Worm (Caenorhabditis elegans) whole organism, L2 larva: ENCODE measurements around the gene T28A8.6.

Experiments used
- C34F6.9 ChIP-seq: fragments of 150-350 bp; optimal IDR thresholded peaks from 2 replicates; lab custom pipeline; 2014; ENCODE audit warnings: missing biosample characterization, missing genetic modification characterization
- F13H6.1 ChIP-seq: sonication (generic microtip); optimal IDR thresholded peaks from 2 replicates; lab custom pipeline; 2016; ENCODE audit warnings: missing genetic modification characterization, missing compliant biosample characterization
- R02D3.7 ChIP-seq: fragments of 150-350 bp; optimal IDR thresholded peaks from 2 replicates; lab custom pipeline; 2014; ENCODE audit warnings: missing biosample characterization, missing genetic modification characterization
- Y55F3AM.14 ChIP-seq: fragments of 200-800 bp; sonication (Bioruptor generic); optimal IDR thresholded peaks from 2 replicates; lab custom pipeline; 2018; ENCODE audit warnings: mild to moderate bottlenecking, missing genetic modification characterization, missing compliant biosample characterization
- alr-1 ChIP-seq: fragments of 150-350 bp; optimal IDR thresholded peaks from 2 replicates; lab custom pipeline; 2014; ENCODE audit warnings: missing biosample characterization, missing genetic modification characterization
- aly-2 ChIP-seq: fragments of 150-350 bp; optimal IDR thresholded peaks from 2 replicates; lab custom pipeline; 2014; ENCODE audit warnings: missing biosample characterization, missing genetic modification characterization
- ama-1 ChIP-seq: fragments of 150-350 bp; optimal IDR thresholded peaks from 2 replicates; lab custom pipeline; 2018; ENCODE audit warnings: inconsistent platforms
- blmp-1 ChIP-seq: sonication (generic microtip); optimal IDR thresholded peaks from 2 replicates; lab custom pipeline; 2017; ENCODE audit warnings: missing genetic modification characterization, mild to moderate bottlenecking, missing compliant biosample characterization, antibody characterized with exemption, moderate library complexity; ENCODE audit not compliant: insufficient read depth
- ceh-16 ChIP-seq: fragments of 150-350 bp; optimal IDR thresholded peaks from 2 replicates; lab custom pipeline; 2014; ENCODE audit warnings: missing biosample characterization, missing genetic modification characterization
- ceh-82 ChIP-seq: fragments of 150-350 bp; optimal IDR thresholded peaks from 2 replicates; lab custom pipeline; 2014; ENCODE audit warnings: missing biosample characterization, missing genetic modification characterization
- crh-2 ChIP-seq: sonication (generic microtip); optimal IDR thresholded peaks from 2 replicates; lab custom pipeline; 2017; ENCODE audit warnings: missing biosample characterization, missing genetic modification characterization
- egl-27 ChIP-seq: sonication (generic microtip); optimal IDR thresholded peaks from 3 replicates; lab custom pipeline; 2017; ENCODE audit warnings: missing biosample characterization, missing genetic modification reagents, missing genetic modification characterization
- elt-1 ChIP-seq: fragments of 150-350 bp; optimal IDR thresholded peaks from 2 replicates; lab custom pipeline; 2014; ENCODE audit warnings: missing biosample characterization, missing genetic modification characterization
- gmeb-1 ChIP-seq: fragments of 150-350 bp; optimal IDR thresholded peaks from 2 replicates; lab custom pipeline; 2014; ENCODE audit warnings: missing biosample characterization, missing genetic modification characterization
- lin-11 ChIP-seq: fragments of 150-350 bp; sonication (generic microtip); optimal IDR thresholded peaks from 2 replicates; lab custom pipeline; 2014; ENCODE audit warnings: missing biosample characterization, missing genetic modification characterization, inconsistent platforms, mixed read lengths
- lin-13 ChIP-seq: fragments of 150-350 bp; optimal IDR thresholded peaks from 2 replicates; lab custom pipeline; 2014; ENCODE audit warnings: missing biosample characterization, missing genetic modification reagents, missing genetic modification characterization
- lin-39 ChIP-seq: fragments of 150-350 bp; optimal IDR thresholded peaks from 2 replicates; lab custom pipeline; 2014; ENCODE audit warnings: missing biosample characterization, missing genetic modification reagents, missing genetic modification characterization
- lsy-2 ChIP-seq, 2 experiments: fragments of 150-350 bp in 1 of 2; sonication (generic microtip) in 1 of 2; optimal IDR thresholded peaks; 2 replicates each; lab custom pipeline; 2014 to 2017; ENCODE audit warnings: missing biosample characterization in 2 of 2, missing genetic modification characterization in 2 of 2
- mab-5 ChIP-seq: fragments of 150-350 bp; optimal IDR thresholded peaks from 2 replicates; lab custom pipeline; 2014; ENCODE audit warnings: missing biosample characterization, missing genetic modification characterization
- mdl-1 ChIP-seq, 2 experiments: fragments of 150-350 bp in 1 of 2; sonication (generic microtip) in 1 of 2; optimal IDR thresholded peaks; 2 replicates each; lab custom pipeline; 2017; ENCODE audit warnings: missing biosample characterization in 2 of 2, missing genetic modification characterization in 2 of 2
- nhr-12 ChIP-seq: fragments of 150-350 bp; optimal IDR thresholded peaks from 2 replicates; lab custom pipeline; 2014; ENCODE audit warnings: missing biosample characterization, missing genetic modification characterization
- nhr-129 ChIP-seq: fragments of 150-350 bp; optimal IDR thresholded peaks from 2 replicates; lab custom pipeline; 2014; ENCODE audit warnings: missing biosample characterization, missing genetic modification characterization
- nhr-21 ChIP-seq: fragments of 150-350 bp; optimal IDR thresholded peaks from 2 replicates; lab custom pipeline; 2014; ENCODE audit warnings: missing biosample characterization, missing genetic modification characterization
- nhr-23 ChIP-seq: fragments of 150-350 bp; optimal IDR thresholded peaks from 2 replicates; lab custom pipeline; 2014; ENCODE audit warnings: missing biosample characterization, missing genetic modification reagents, missing genetic modification characterization
- nhr-237 ChIP-seq: fragments of 150-350 bp; optimal IDR thresholded peaks from 2 replicates; lab custom pipeline; 2014; ENCODE audit warnings: missing biosample characterization, missing genetic modification characterization
- nhr-25 ChIP-seq: fragments of 150-350 bp; sonication (generic microtip); optimal IDR thresholded peaks from 3 replicates; lab custom pipeline; 2014; ENCODE audit warnings: missing biosample characterization, missing genetic modification characterization
- nhr-6 ChIP-seq: fragments of 150-350 bp; optimal IDR thresholded peaks from 2 replicates; lab custom pipeline; 2014; ENCODE audit warnings: missing biosample characterization, missing genetic modification characterization
- nhr-77 ChIP-seq: fragments of 150-350 bp; optimal IDR thresholded peaks from 2 replicates; lab custom pipeline; 2014; ENCODE audit warnings: missing biosample characterization, missing genetic modification characterization
- peb-1 ChIP-seq: fragments of 150-350 bp; optimal IDR thresholded peaks from 2 replicates; lab custom pipeline; 2014; ENCODE audit warnings: missing biosample characterization, missing genetic modification characterization
- skn-1 ChIP-seq: sonication (generic microtip); optimal IDR thresholded peaks from 2 replicates; lab custom pipeline; 2017; ENCODE audit warnings: missing biosample characterization, missing genetic modification characterization
- sma-3 ChIP-seq: sonication (generic microtip); optimal IDR thresholded peaks from 2 replicates; lab custom pipeline; 2016; ENCODE audit warnings: missing genetic modification reagents, missing genetic modification characterization, missing compliant biosample characterization
- unc-39 ChIP-seq: fragments of 150-350 bp; optimal IDR thresholded peaks from 2 replicates; lab custom pipeline; 2014; ENCODE audit warnings: missing biosample characterization, missing genetic modification characterization
- unc-55 ChIP-seq: fragments of 150-350 bp; sonication (generic microtip); optimal IDR thresholded peaks from 3 replicates; lab custom pipeline; 2014; ENCODE audit warnings: missing biosample characterization, missing genetic modification reagents, missing genetic modification characterization
- unc-62 ChIP-seq: fragments of 150-350 bp; optimal IDR thresholded peaks from 2 replicates; lab custom pipeline; 2014; ENCODE audit warnings: missing biosample characterization, missing genetic modification reagents, missing genetic modification characterization
- zag-1 ChIP-seq: fragments of 150-350 bp; optimal IDR thresholded peaks from 2 replicates; lab custom pipeline; 2014; ENCODE audit warnings: missing biosample characterization, missing genetic modification characterization
- ztf-1 ChIP-seq: fragments of 200-800 bp; sonication (Bioruptor generic); conservative IDR thresholded peaks from 2 replicates; pipeline ENCODE4 v1.3.6; 2022; ENCODE audit warnings: missing genetic modification characterization, missing compliant biosample characterization
- ztf-11 ChIP-seq: sonication (generic microtip); optimal IDR thresholded peaks from 2 replicates; lab custom pipeline; 2017; ENCODE audit warnings: missing biosample characterization, missing genetic modification characterization

T28A8.6 gene

DNA sequence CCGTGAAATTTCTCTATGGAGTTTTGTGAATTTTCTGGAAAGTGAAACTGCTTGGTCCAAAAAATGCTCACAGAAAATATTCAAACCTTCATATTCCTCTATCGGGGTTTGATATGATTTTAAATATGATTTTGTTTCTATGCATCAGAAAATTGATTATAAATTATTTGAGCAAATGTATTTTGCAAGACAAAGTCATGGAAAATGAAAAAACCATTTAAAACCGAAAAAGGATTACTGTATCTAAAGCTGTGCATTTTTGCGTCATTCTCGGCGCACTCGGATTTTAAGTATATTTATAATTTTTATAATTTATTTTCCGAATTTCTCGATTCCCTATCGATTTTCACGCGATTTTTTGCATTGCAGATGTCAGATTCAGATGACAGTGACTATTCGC, 27.5 kb upstream of the T28A8.6 start, which contains the start of gene pssy-2:
TSS of gene pssy-2 (plus strand) at position 301 of the 400 bp plus-strand sequence.
- TF ChIP-seq R02D3.7 (no peak), unc-62 (GFP tag; lab: Kevin White, UChicago) (no peak), ama-1 (no peak), mab-5 (no peak), blmp-1 (tag; lab: Kevin White, UChicago) (no peak)

DNA sequence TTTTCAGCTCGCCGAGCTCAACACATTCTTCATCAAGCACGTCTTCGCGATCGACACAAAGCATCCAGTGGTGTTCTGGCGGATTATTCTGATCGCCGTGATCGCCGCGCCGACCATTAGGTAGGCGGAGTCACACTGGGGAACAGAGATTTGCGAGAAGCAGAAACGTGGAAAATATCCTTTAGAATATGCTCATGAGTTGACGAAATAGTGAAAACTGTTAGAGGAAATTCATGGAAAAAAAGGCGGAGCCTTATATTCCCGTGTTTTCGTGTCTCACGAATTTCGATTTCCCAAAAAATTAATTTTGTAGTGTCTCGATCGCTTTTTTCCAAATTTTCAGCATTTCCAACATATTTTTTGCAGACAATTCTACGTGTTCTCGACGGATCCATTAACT, 24.5 kb upstream of the T28A8.6 start:
- TF ChIP-seq lin-39 (tag; lab: Kevin White, UChicago) (no peak), ztf-1 (GFP tag; lab: Robert Waterston, UW) (no peak), ceh-16 (tag; lab: Kevin White, UChicago) (no peak), mdl-1 (tag; optimal IDR thresholded peaks at IDR 0.05; lab: Kevin White, UChicago) (no peak)

DNA sequence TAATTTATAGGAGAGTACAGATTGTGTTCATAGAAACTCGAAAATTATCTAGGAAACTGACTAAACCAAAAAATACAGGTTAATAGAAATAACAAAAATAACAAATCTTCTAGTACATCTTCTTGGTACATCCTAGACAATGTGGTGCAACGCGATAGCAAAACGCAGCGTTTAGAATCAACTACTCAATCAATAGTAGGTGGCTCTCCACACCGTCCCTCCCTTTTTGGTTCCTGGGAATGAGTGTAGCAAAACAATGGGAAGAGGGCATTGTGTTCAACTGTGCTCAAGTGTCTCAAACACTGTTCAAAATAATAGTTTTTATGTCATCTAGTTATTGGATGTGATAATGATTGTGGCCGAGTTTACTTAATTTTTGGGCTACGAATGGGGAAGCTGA, 22.3 kb upstream of the T28A8.6 start, which contains the start of gene T27E9.6:
TSS of gene T27E9.6 (minus strand) at position 101 of the 400 bp plus-strand sequence.
- no peak for TF ChIP-seq ztf-11 (tag; lab: Kevin White, UChicago)
- TF ChIP-seq crh-2 (tag; lab: Kevin White, UChicago) = no peak
- TF ChIP-seq aly-2 (tag; lab: Kevin White, UChicago) = no peak
- TF ChIP-seq C34F6.9 (tag; lab: Kevin White, UChicago) = no peak
- no peak for TF ChIP-seq nhr-237 (tag; lab: Kevin White, UChicago)
- no peak for TF ChIP-seq lin-39 (tag; lab: Kevin White, UChicago)
- no peak for TF ChIP-seq zag-1 (tag; lab: Kevin White, UChicago)
- TF ChIP-seq lsy-2 (tag; optimal IDR thresholded peaks at IDR 0.05; lab: Kevin White, UChicago) = no peak
- TF ChIP-seq nhr-12 (tag; lab: Kevin White, UChicago) = no peak
- no peak for TF ChIP-seq nhr-23
- no peak for TF ChIP-seq nhr-6 (tag; lab: Kevin White, UChicago)
- TF ChIP-seq nhr-77 (tag; lab: Kevin White, UChicago) = no peak
- no peak for TF ChIP-seq R02D3.7
- no peak for TF ChIP-seq unc-55 (GFP tag; lab: Kevin White, UChicago)
- no peak for TF ChIP-seq ceh-82 (tag; lab: Kevin White, UChicago)
- TF ChIP-seq blmp-1 (tag; lab: Kevin White, UChicago) = no peak
- no peak for TF ChIP-seq sma-3 (GFP tag; lab: Kevin White, UChicago)

DNA sequence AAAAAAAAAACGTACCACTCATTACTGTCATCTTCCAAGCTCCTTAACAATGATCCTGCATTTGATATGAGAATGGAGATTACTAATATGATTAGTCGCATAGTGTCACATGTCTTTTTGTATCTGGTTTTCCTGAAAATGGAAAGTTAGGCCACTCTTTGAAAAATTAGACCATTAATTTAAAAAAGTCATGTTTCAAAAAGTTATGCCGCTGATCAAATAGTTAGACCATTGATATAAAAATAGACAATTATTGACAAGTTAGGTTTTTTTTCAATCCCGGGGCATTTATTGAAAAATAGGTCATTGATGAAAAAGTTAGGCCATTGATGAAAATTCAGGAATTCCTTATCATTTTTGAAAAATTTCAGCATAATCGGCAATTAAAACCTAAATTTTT, 15.0 kb upstream of the T28A8.6 start, which contains the start of gene acc-4:
TSS of gene acc-4 (minus strand) at position 101 of the 400 bp plus-strand sequence.
- no peak for TF ChIP-seq skn-1 (tag; lab: Kevin White, UChicago)
- TF ChIP-seq unc-39 (tag; lab: Kevin White, UChicago) = no peak
- TF ChIP-seq lin-11 (tag; lab: Kevin White, UChicago) = no peak
- TF ChIP-seq F13H6.1 (tag; lab: Kevin White, UChicago) = no peak
- TF ChIP-seq ceh-16 (tag; lab: Kevin White, UChicago) = no peak
- TF ChIP-seq alr-1 (tag; lab: Kevin White, UChicago) = no peak
- no peak for TF ChIP-seq peb-1 (tag; lab: Kevin White, UChicago)
- TF ChIP-seq ztf-1 (GFP tag; lab: Robert Waterston, UW) = no peak
- no peak for TF ChIP-seq ama-1
- no peak for TF ChIP-seq ceh-82 (tag; lab: Kevin White, UChicago)
- no peak for TF ChIP-seq lin-13 (GFP tag; lab: Kevin White, UChicago)
- no peak for TF ChIP-seq nhr-237 (tag; lab: Kevin White, UChicago)
- TF ChIP-seq Y55F3AM.14 (GFP tag; lab: Kevin White, UChicago) = no peak
- TF ChIP-seq blmp-1 (tag; lab: Kevin White, UChicago) = no peak
- TF ChIP-seq egl-27 (tag; lab: Kevin White, UChicago) = no peak
- no peak for TF ChIP-seq zag-1 (tag; lab: Kevin White, UChicago)

DNA sequence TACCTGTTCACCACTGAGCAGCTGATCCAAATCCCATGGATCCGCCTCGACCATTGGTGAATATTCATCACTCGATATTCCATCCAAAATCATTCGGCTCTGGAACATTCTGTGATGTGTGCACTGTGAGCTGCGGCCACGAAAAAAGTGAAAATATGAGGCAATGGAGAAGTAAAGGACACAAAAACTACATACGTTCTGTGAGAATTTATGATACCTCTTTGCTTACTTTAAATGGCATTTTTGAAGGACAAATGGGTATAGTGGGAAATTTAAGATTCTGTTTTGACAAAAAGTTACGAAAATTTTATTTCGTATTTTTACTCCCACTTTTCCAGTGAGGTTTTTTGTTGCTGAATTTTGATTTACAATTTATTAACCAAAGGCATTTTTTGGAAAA, 6.6 kb upstream of the T28A8.6 start, which contains the start of gene twk-40:
TSS of gene twk-40 (minus strand) at position 101 of the 400 bp plus-strand sequence.
- TF ChIP-seq nhr-129 (no peak), skn-1 (tag; lab: Kevin White, UChicago) (no peak), gmeb-1 (tag; lab: Kevin White, UChicago) (no peak), ama-1 (no peak), nhr-23 (no peak), ceh-82 (tag; lab: Kevin White, UChicago) (no peak), lsy-2 (tag; optimal IDR thresholded peaks at IDR 0.05; lab: Kevin White, UChicago) (no peak), lin-11 (tag; lab: Kevin White, UChicago) (no peak), elt-1 (tag; lab: Kevin White, UChicago) (no peak), nhr-25 (tag; lab: Kevin White, UChicago) (no peak), nhr-21 (tag; lab: Kevin White, UChicago) (no peak)
